Worm (Caenorhabditis elegans) whole organism, L1 larva: ENCODE measurements around the gene F19C7.2.

ENCODE experiments used
- C04F5.9 ChIP-seq: sonication (generic microtip); optimal IDR thresholded peaks from 2 replicates; lab custom pipeline; 2016; ENCODE audit warnings: missing genetic modification characterization, missing compliant biosample characterization
- C34B4.2 ChIP-seq: sonication (generic microtip); optimal IDR thresholded peaks from 2 replicates; lab custom pipeline; 2017; ENCODE audit warnings: mild to moderate bottlenecking, missing genetic modification characterization, missing compliant biosample characterization
- blmp-1 ChIP-seq: fragments of 150-350 bp; optimal IDR thresholded peaks from 2 replicates; lab custom pipeline; 2014; ENCODE audit warnings: missing biosample characterization, missing genetic modification characterization
- ceh-8 ChIP-seq: fragments of 200-800 bp; sonication (Bioruptor generic); optimal IDR thresholded peaks from 2 replicates; lab custom pipeline; 2018; ENCODE audit warnings: mild to moderate bottlenecking, missing genetic modification characterization, moderate library complexity, missing compliant biosample characterization
- ceh-82 ChIP-seq, 3 experiments: fragments of 150-350 bp in 1 of 3; sonication (generic microtip) in 2 of 3; optimal IDR thresholded peaks; 2 replicates each; lab custom pipeline; 2014 to 2017; ENCODE audit warnings: missing biosample characterization in 3 of 3, missing genetic modification characterization in 3 of 3
- ces-1 ChIP-seq: fragments of 150-350 bp; optimal IDR thresholded peaks from 2 replicates; lab custom pipeline; 2014; ENCODE audit warnings: missing biosample characterization, missing genetic modification reagents, missing genetic modification characterization
- dsc-1 ChIP-seq: sonication (generic microtip); optimal IDR thresholded peaks from 2 replicates; lab custom pipeline; 2016; ENCODE audit warnings: mild to moderate bottlenecking, missing genetic modification characterization, missing compliant biosample characterization
- efl-1 ChIP-seq, 4 experiments: fragments of 150-350 bp; optimal IDR thresholded peaks in 3 of 4; peaks in 1 of 4; 1 replicate in 1 of 4; 2 replicates in 3 of 4; lab custom pipeline; 2014; ENCODE audit warnings: missing biosample characterization in 2 of 4, missing genetic modification characterization in 2 of 4, missing genetic modification reagents in 2 of 4
- elt-3 ChIP-seq, 6 experiments: fragments of 150-350 bp in 1 of 6; sonication (generic microtip); optimal IDR thresholded peaks; 2 replicates each; lab custom pipeline; 2017 to 2018; ENCODE audit warnings: missing biosample characterization in 6 of 6, missing genetic modification characterization in 6 of 6, inconsistent platforms in 1 of 6
- fkh-10 ChIP-seq: sonication (generic microtip); optimal IDR thresholded peaks from 2 replicates; lab custom pipeline; 2017; ENCODE audit warnings: missing biosample characterization, missing genetic modification reagents, missing genetic modification characterization
- fkh-4 ChIP-seq: sonication (generic microtip); optimal IDR thresholded peaks from 2 replicates; lab custom pipeline; 2016; ENCODE audit warnings: missing compliant biosample characterization, missing genetic modification characterization, borderline replicate concordance
- hlh-4 ChIP-seq: sonication (generic microtip); optimal IDR thresholded peaks from 2 replicates; lab custom pipeline; 2016; ENCODE audit warnings: mild to moderate bottlenecking, missing genetic modification characterization, missing compliant biosample characterization
- hpl-2 ChIP-seq: fragments of 150-350 bp; optimal IDR thresholded peaks from 2 replicates; lab custom pipeline; 2014; ENCODE audit warnings: missing biosample characterization, missing genetic modification reagents, missing genetic modification characterization
- isw-1 ChIP-seq: fragments of 200-800 bp; sonication (Bioruptor generic); IDR thresholded peaks from 2 replicates; pipeline ENCODE4 v1.3.6; 2022; ENCODE audit warnings: missing genetic modification characterization, missing compliant biosample characterization
- lin-14 ChIP-seq: fragments of 200-800 bp; sonication (Bioruptor generic); optimal IDR thresholded peaks from 2 replicates; lab custom pipeline; 2018; ENCODE audit warnings: mild to moderate bottlenecking, missing genetic modification characterization, moderate library complexity, missing compliant biosample characterization
- lin-35 ChIP-seq, 2 experiments: fragments of 150-350 bp; optimal IDR thresholded peaks; 2 replicates each; lab custom pipeline; 2014; ENCODE audit warnings: missing biosample characterization in 2 of 2, missing genetic modification characterization in 2 of 2, missing genetic modification reagents in 2 of 2
- lin-39 ChIP-seq: fragments of 150-350 bp; optimal IDR thresholded peaks from 2 replicates; lab custom pipeline; 2014; ENCODE audit warnings: missing biosample characterization, missing genetic modification reagents, missing genetic modification characterization
- lsy-2 ChIP-seq, 2 experiments: fragments of 150-350 bp; optimal IDR thresholded peaks; 2 replicates each; lab custom pipeline; 2014; ENCODE audit warnings: missing biosample characterization in 2 of 2, missing genetic modification characterization in 2 of 2
- mdl-1 ChIP-seq, 2 experiments: fragments of 150-350 bp; optimal IDR thresholded peaks; 2 replicates each; lab custom pipeline; 2014 to 2017; ENCODE audit warnings: missing biosample characterization in 2 of 2, missing genetic modification characterization in 2 of 2, inconsistent platforms in 1 of 2
- mep-1 ChIP-seq: fragments of 150-350 bp; optimal IDR thresholded peaks from 2 replicates; lab custom pipeline; 2014; ENCODE audit warnings: missing biosample characterization, missing genetic modification characterization
- nhr-20 ChIP-seq: sonication (generic microtip); optimal IDR thresholded peaks from 2 replicates; lab custom pipeline; 2016; ENCODE audit warnings: mild to moderate bottlenecking, missing genetic modification characterization, missing compliant biosample characterization
- nhr-47 ChIP-seq: sonication (generic microtip); optimal IDR thresholded peaks from 2 replicates; lab custom pipeline; 2016; ENCODE audit warnings: mild to moderate bottlenecking, missing genetic modification characterization, moderate library complexity, missing compliant biosample characterization
- nhr-71 ChIP-seq: sonication (generic microtip); optimal IDR thresholded peaks from 2 replicates; lab custom pipeline; 2016; ENCODE audit warnings: mild to moderate bottlenecking, missing genetic modification characterization, moderate library complexity, missing compliant biosample characterization
- nhr-76 ChIP-seq: sonication (generic microtip); optimal IDR thresholded peaks from 2 replicates; lab custom pipeline; 2017; ENCODE audit warnings: missing biosample characterization, missing genetic modification characterization
- nhr-77 ChIP-seq: fragments of 150-350 bp; optimal IDR thresholded peaks from 2 replicates; lab custom pipeline; 2014; ENCODE audit warnings: missing biosample characterization, missing genetic modification characterization
- nhr-85 ChIP-seq: sonication (generic microtip); peaks from one replicate; lab custom pipeline; 2016; ENCODE audit warnings: missing genetic modification characterization, inconsistent platforms, missing compliant biosample characterization
- nhr-90 ChIP-seq: sonication (generic microtip); optimal IDR thresholded peaks from 2 replicates; lab custom pipeline; 2016; ENCODE audit warnings: mild to moderate bottlenecking, missing genetic modification characterization, missing compliant biosample characterization; ENCODE audit not compliant: poor library complexity
- pag-3 ChIP-seq: sonication (generic microtip); optimal IDR thresholded peaks from 2 replicates; lab custom pipeline; 2017; ENCODE audit warnings: missing genetic modification characterization, mild to moderate bottlenecking, missing compliant biosample characterization, antibody characterized with exemption, borderline replicate concordance; ENCODE audit not compliant: insufficient read depth
- skn-1 ChIP-seq: fragments of 150-350 bp; optimal IDR thresholded peaks from 2 replicates; lab custom pipeline; 2014; ENCODE audit warnings: missing biosample characterization, missing genetic modification characterization
- snu-23 ChIP-seq: sonication (generic microtip); optimal IDR thresholded peaks from 2 replicates; lab custom pipeline; 2016; ENCODE audit warnings: missing genetic modification characterization, missing compliant biosample characterization
- tbx-2 ChIP-seq: sonication (generic microtip); optimal IDR thresholded peaks from 2 replicates; lab custom pipeline; 2016; ENCODE audit warnings: missing genetic modification characterization, missing compliant biosample characterization
- tlp-1 ChIP-seq: fragments of 150-350 bp; optimal IDR thresholded peaks from 2 replicates; lab custom pipeline; 2014; ENCODE audit warnings: missing biosample characterization, missing genetic modification characterization
- unc-30 ChIP-seq: sonication (generic microtip); optimal IDR thresholded peaks from 2 replicates; lab custom pipeline; 2017; ENCODE audit warnings: missing biosample characterization, missing genetic modification characterization
- unc-62 ChIP-seq: fragments of 150-350 bp; optimal IDR thresholded peaks from 2 replicates; lab custom pipeline; 2014; ENCODE audit warnings: missing biosample characterization, missing genetic modification reagents, missing genetic modification characterization
- unc-86 ChIP-seq: sonication (generic microtip); optimal IDR thresholded peaks from 2 replicates; lab custom pipeline; 2016; ENCODE audit warnings: missing genetic modification characterization, missing compliant biosample characterization
- vab-15 ChIP-seq: sonication (generic microtip); optimal IDR thresholded peaks from 2 replicates; lab custom pipeline; 2017; ENCODE audit warnings: missing genotype, mild to moderate bottlenecking, missing genetic modification characterization, missing compliant biosample characterization
- xbp-1 ChIP-seq: sonication (generic microtip); optimal IDR thresholded peaks from 2 replicates; lab custom pipeline; 2016; ENCODE audit warnings: missing genetic modification characterization, missing compliant biosample characterization
- zag-1 ChIP-seq: fragments of 150-350 bp; optimal IDR thresholded peaks from 2 replicates; lab custom pipeline; 2014; ENCODE audit warnings: missing biosample characterization, missing genetic modification characterization

F19C7.2 gene

ce11 chrIV:4579472-4579871, 20.3 kb upstream of the F19C7.2 start:
- no peak for TF ChIP-seq xbp-1 (tag; lab: Kevin White, UChicago)
- no peak for TF ChIP-seq efl-1 (optimal IDR thresholded peaks at IDR 0.05; lab: Kevin White, UChicago)
- TF ChIP-seq efl-1 (GFP tag; optimal IDR thresholded peaks at IDR 0.05 in 1 of 2; lab: Kevin White, UChicago), result peak in 1 of 2 experiments; percentile 28

- TF ChIP-seq nhr-71 (tag; lab: Kevin White, UChicago) (peak; percentile 33), fkh-10 (peak; percentile 96), vab-15 (no peak), ceh-82 (tag; optimal IDR thresholded peaks at IDR 0.05; lab: Kevin White, UChicago) (peak in 1 of 3 experiments; percentile 37), ceh-8 (GFP tag; lab: Kevin White, UChicago) (peak; percentile 19), zag-1 (peak; percentile 80), ces-1 (GFP tag; lab: Kevin White, UChicago) (peak; percentile 97), lin-39 (no peak), unc-30 (tag; lab: Kevin White, UChicago) (no peak), lsy-2 (tag; optimal IDR thresholded peaks at IDR 0.05; lab: Kevin White, UChicago) (peak in 1 of 2 experiments; percentile 50), tbx-2 (tag; lab: Kevin White, UChicago) (peak; percentile 39), efl-1 (optimal IDR thresholded peaks at IDR 0.05; lab: Kevin White, UChicago) (peak in 1 of 2 experiments; percentile 5), efl-1 (GFP tag; optimal IDR thresholded peaks at IDR 0.05 in 1 of 2; lab: Kevin White, UChicago) (peak in 1 of 2 experiments; percentile 21), isw-1 (peak; percentile 11; the same call in 1 of the 2 replicates), hlh-4 (tag; lab: Kevin White, UChicago) (no peak), dsc-1 (tag; lab: Kevin White, UChicago) (no peak), nhr-90 (tag; lab: Kevin White, UChicago) (no peak), lin-35 (GFP tag; optimal IDR thresholded peaks at IDR 0.05; lab: Kevin White, UChicago) (peak in 1 of 2 experiments; percentile 10), mdl-1 (tag; optimal IDR thresholded peaks at IDR 0.05; lab: Kevin White, UChicago) (no peak), snu-23 (GFP tag; lab: Kevin White, UChicago) (peak; percentile 7), C04F5.9 (tag; lab: Kevin White, UChicago) (no peak), hpl-2 (GFP tag; lab: Kevin White, UChicago) (no peak), nhr-47 (tag; lab: Kevin White, UChicago) (peak; percentile 20), lin-14 (peak; percentile 94), mep-1 (tag; lab: Kevin White, UChicago) (peak; percentile 33)
Observed at ce11 chrIV:4585991-4586390, 13.8 kb upstream of the F19C7.2 start.

ce11 chrIV:4587532-4587931, 12.2 kb upstream of the F19C7.2 start:
- TF ChIP-seq snu-23 (GFP tag; lab: Kevin White, UChicago) (no peak), C34B4.2 (tag; lab: Kevin White, UChicago) (no peak), nhr-85 (tag; lab: Kevin White, UChicago) (peak; percentile 12), fkh-4 (tag; lab: Kevin White, UChicago) (no peak), tlp-1 (tag; lab: Kevin White, UChicago) (no peak), pag-3 (tag; lab: Kevin White, UChicago) (no peak), elt-3 (tag; optimal IDR thresholded peaks at IDR 0.05; lab: Kevin White, UChicago) (peak in 5 of 6 experiments; percentile 19 to 52 (median 47)), nhr-76 (tag; lab: Kevin White, UChicago) (no peak), unc-62 (no peak)

DNA sequence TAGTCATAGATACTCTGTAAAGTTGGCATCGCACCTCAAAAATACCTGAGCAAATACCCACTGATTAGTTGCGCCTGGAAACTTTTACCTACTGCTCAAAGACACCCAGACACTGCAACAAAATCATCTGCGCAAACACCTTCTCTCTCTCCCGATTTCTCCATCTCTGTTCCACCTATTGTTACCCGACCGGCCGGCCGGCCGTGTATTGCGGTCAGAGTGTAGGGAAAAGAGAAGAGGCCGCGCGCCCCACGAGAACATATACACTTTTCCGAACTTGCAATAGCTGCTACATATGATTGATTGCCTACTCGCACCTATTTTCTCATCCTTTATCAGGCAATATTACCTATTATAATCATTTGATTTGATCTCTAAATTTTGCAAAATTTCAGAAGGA, 11.3 kb upstream of the F19C7.2 start:
- TF ChIP-seq nhr-77 (tag; lab: Kevin White, UChicago), result peak; percentile 16
- peak; percentile 69 for TF ChIP-seq lin-14
- no peak for TF ChIP-seq mdl-1 (tag; optimal IDR thresholded peaks at IDR 0.05; lab: Kevin White, UChicago)
- TF ChIP-seq elt-3 (tag; optimal IDR thresholded peaks at IDR 0.05; lab: Kevin White, UChicago), result peak in 1 of 6 experiments; percentile 12
- TF ChIP-seq skn-1, result peak; percentile 30
- peak; percentile 5 for TF ChIP-seq nhr-20
- no peak for TF ChIP-seq unc-86
- TF ChIP-seq zag-1, result no peak
- peak; percentile 64 for TF ChIP-seq blmp-1 (tag; lab: Kevin White, UChicago)
